Worm (Caenorhabditis elegans): ENCODE measurements around the gene vps-11.

The vps-11 gene

DNA sequence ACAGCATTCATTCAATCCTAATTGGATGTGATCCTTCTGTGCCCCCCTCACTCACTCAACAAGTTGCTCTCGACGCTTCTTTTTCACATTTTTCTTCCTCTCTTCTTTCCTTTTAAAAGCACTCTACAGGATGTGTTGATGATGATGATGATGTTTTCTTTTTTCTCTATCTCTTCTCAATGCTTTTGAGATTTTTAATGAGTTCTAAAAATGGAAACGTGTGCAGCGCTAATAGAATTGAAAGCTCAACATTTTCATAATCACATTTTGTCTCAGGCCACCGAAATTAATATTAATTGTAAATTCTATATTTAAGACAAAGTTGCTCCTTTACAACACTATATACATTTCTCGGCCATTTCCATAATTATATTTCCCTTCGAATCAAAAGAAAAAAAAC, 6.9 kb upstream of the vps-11 start:
- TF ChIP-seq chd-7 (tag; optimal IDR thresholded peaks at IDR 0.05) (no peak), pha-4 (tag; optimal IDR thresholded peaks at IDR 0.05) (no peak), rpc-1 (optimal IDR thresholded peaks at IDR 0.05) (no peak), rpc-1 (tag; optimal IDR thresholded peaks at IDR 0.05) (no peak), hmg-1.2 (GFP tag; IDR thresholded peaks at IDR 0.05) (no peak), F22D6.2 (tag; optimal IDR thresholded peaks at IDR 0.05) (no peak), ccch-3 (GFP tag; optimal IDR thresholded peaks at IDR 0.05) (no peak), Y79H2A.3 (GFP tag; conservative IDR thresholded peaks at IDR 0.05) (no peak), egl-18 (GFP tag; IDR thresholded peaks at IDR 0.05) (no peak), dpff-1 (tag; optimal IDR thresholded peaks at IDR 0.05) (no peak), tlf-1 (GFP tag; optimal IDR thresholded peaks at IDR 0.05) (no peak), Y56A3A.18 (GFP tag; IDR thresholded peaks at IDR 0.05) (no peak), akir-1 (GFP tag; optimal IDR thresholded peaks at IDR 0.05) (no peak), mes-4 (tag; optimal IDR thresholded peaks at IDR 0.05) (no peak), zfh-2 (GFP tag; conservative IDR thresholded peaks at IDR 0.05) (no peak)

DNA sequence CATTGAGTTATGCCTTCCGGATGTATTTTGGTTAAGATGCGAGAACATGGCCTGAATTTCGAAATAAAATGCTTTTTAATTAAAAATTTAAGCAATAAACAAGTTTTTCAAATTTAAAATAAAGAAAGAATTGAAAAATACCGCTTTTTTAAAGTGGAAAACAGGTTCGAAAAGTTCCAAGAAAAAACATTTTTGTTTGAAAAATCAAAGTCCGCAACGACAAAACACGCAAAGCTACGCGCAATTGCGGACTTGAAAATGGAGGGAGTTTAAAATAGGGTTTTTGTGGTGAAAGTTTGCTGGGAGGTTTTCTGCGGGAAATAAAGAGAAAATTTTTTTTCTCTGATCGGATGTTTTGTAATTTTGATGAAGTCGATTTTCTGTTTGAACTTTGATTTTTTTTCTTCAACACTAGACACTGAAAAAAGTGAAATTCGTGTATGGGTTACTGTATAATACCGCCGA, 5.2 kb upstream of the vps-11 start, which contains the start of gene npp-19:
Gene npp-19 (minus strand): TSS at position 51 of the 465 bp plus-strand sequence.
- no peak for TF ChIP-seq T26A5.8 (tag; optimal IDR thresholded peaks at IDR 0.05)
- TF ChIP-seq ceh-40 (GFP tag; IDR thresholded peaks at IDR 0.05), result no peak
- TF ChIP-seq ets-4 (GFP tag; optimal IDR thresholded peaks at IDR 0.05), result no peak
- TF ChIP-seq pha-4 (tag; optimal IDR thresholded peaks at IDR 0.05), result peak; percentile 1
- no peak for TF ChIP-seq athp-1 (tag; optimal IDR thresholded peaks at IDR 0.05)
- no peak for TF ChIP-seq atf-7 (tag; optimal IDR thresholded peaks at IDR 0.05)
- TF ChIP-seq fkh-3 (tag; optimal IDR thresholded peaks at IDR 0.05), result no peak
- TF ChIP-seq ztf-6 (GFP tag; IDR thresholded peaks at IDR 0.05), result no peak
- peak; percentile 32 for TF ChIP-seq snpc-4 (GFP tag; optimal IDR thresholded peaks at IDR 0.05)
- TF ChIP-seq snpc-4 (tag; optimal IDR thresholded peaks at IDR 0.05), result no peak
- no peak for TF ChIP-seq egrh-3 (GFP tag; IDR thresholded peaks at IDR 0.05)
- peak; percentile 52; the same call in 1 of the 2 replicates for TF ChIP-seq madf-6 (GFP tag; IDR thresholded peaks at IDR 0.05)
- no peak for TF ChIP-seq ztf-28 (GFP tag; IDR thresholded peaks at IDR 0.05)
- TF ChIP-seq lsl-1 (GFP tag; optimal IDR thresholded peaks at IDR 0.05), result peak; percentile 24
- TF ChIP-seq mel-28 (tag; optimal IDR thresholded peaks at IDR 0.05; ENCODE audit: borderline replicate concordance), result no peak
- no peak for TF ChIP-seq pbrm-1 (GFP tag; IDR thresholded peaks at IDR 0.05)
- TF ChIP-seq him-1 (tag; optimal IDR thresholded peaks at IDR 0.05), result no peak
- TF ChIP-seq bed-1 (GFP tag; IDR thresholded peaks at IDR 0.05), result no peak
- TF ChIP-seq B0035.1 (tag; optimal IDR thresholded peaks at IDR 0.05), result no peak
- no peak for TF ChIP-seq nfya-2 (GFP tag; IDR thresholded peaks at IDR 0.05)
- no peak for TF ChIP-seq ztf-18 (tag; optimal IDR thresholded peaks at IDR 0.05)
- no peak for TF ChIP-seq cebp-2 (GFP tag; IDR thresholded peaks at IDR 0.05)
- TF ChIP-seq hrde-1 (tag; optimal IDR thresholded peaks at IDR 0.05; ENCODE audit: borderline replicate concordance), result no peak
- TF ChIP-seq hmg-1.2 (GFP tag; IDR thresholded peaks at IDR 0.05), result peak; percentile 14; the same call in 1 of the 2 replicates
- no peak for TF ChIP-seq zim-3 (tag; optimal IDR thresholded peaks at IDR 0.05)
- peak; percentile 42 for TF ChIP-seq snpc-1.3 (tag; optimal IDR thresholded peaks at IDR 0.05; ENCODE audit: insufficient read depth)
- no peak for TF ChIP-seq ztf-22 (GFP tag; optimal IDR thresholded peaks at IDR 0.05)
- TF ChIP-seq ceh-100 (GFP tag; IDR thresholded peaks at IDR 0.05), result no peak
- no peak for TF ChIP-seq madf-10 (tag; optimal IDR thresholded peaks at IDR 0.05)
- TF ChIP-seq let-607 (tag; optimal IDR thresholded peaks at IDR 0.05), result no peak
- no peak for TF ChIP-seq Y67H2A.10 (GFP tag; conservative IDR thresholded peaks at IDR 0.05)
- no peak for TF ChIP-seq dox-1 (GFP tag; IDR thresholded peaks at IDR 0.05)
- TF ChIP-seq efl-1 (GFP tag; optimal IDR thresholded peaks at IDR 0.05), result peak; percentile 90
- peak; percentile 33 to 97 (median 56) for TF ChIP-seq lin-35 (GFP tag; optimal IDR thresholded peaks at IDR 0.05)
- TF ChIP-seq ceh-58 (GFP tag; IDR thresholded peaks at IDR 0.05), result no peak
- no peak for TF ChIP-seq let-526 (GFP tag; IDR thresholded peaks at IDR 0.05)
